Fruit fly (Drosophila melanogaster) whole organism, wandering third instar larva: Measurements from ENCODE around the gene Orct.

Experiments used
- CG9705 ChIP-seq: fragments of 200-800 bp; sonication (Bioruptor generic); optimal IDR thresholded peaks from 2 replicates; lab custom pipeline; 2018; ENCODE audit warnings: missing biosample characterization, mild to moderate bottlenecking, missing genetic modification characterization
- Dif ChIP-seq: fragments of 200-275, 200-300 bp; sonication (Bioruptor generic); optimal IDR thresholded peaks from 2 replicates; lab custom pipeline; 2018; ENCODE audit warnings: missing biosample characterization, missing genetic modification characterization; ENCODE audit not compliant: partially characterized antibody
- GATAd ChIP-seq: sonication (Bioruptor generic); optimal IDR thresholded peaks from 2 replicates; lab custom pipeline; 2016; ENCODE audit warnings: missing biosample characterization, missing genetic modification characterization
- Hnf4 ChIP-seq: fragments of 200-800 bp; sonication (Bioruptor generic); optimal IDR thresholded peaks from 2 replicates; lab custom pipeline; 2016; ENCODE audit warnings: missing biosample characterization, mild to moderate bottlenecking, missing genetic modification characterization
- Myc ChIP-seq: fragments of >200 bp; optimal IDR thresholded peaks from 2 replicates; lab custom pipeline; 2017
- OdsH ChIP-seq: fragments of 200-800 bp; sonication (Bioruptor generic); optimal IDR thresholded peaks from 2 replicates; lab custom pipeline; 2016; ENCODE audit warnings: missing biosample characterization, mild to moderate bottlenecking, missing genetic modification characterization
- dl ChIP-seq, 2 experiments: fragments of 175-275, 200-275 bp in 1 of 2; fragments of 200-275 bp in 1 of 2; sonication (Bioruptor generic); optimal IDR thresholded peaks; lab custom pipeline; 2018; ENCODE audit warnings: mild to moderate bottlenecking in 2 of 2, missing biosample characterization in 2 of 2, missing genetic modification characterization in 2 of 2, moderate library complexity in 2 of 2; ENCODE audit not compliant: partially characterized antibody in 2 of 2, insufficient read depth in 1 of 2
- fru ChIP-seq: fragments of 200-800 bp; sonication (Bioruptor generic); optimal IDR thresholded peaks from 3 replicates; lab custom pipeline; 2016; ENCODE audit warnings: missing biosample characterization, mild to moderate bottlenecking, missing genetic modification characterization
- h ChIP-seq: fragments of 200-800 bp; sonication (Bioruptor generic); optimal IDR thresholded peaks from 3 replicates; lab custom pipeline; 2016; ENCODE audit warnings: missing biosample characterization, mild to moderate bottlenecking, missing genetic modification characterization
- pan ChIP-seq: fragments of >200 bp; optimal IDR thresholded peaks from 2 replicates; lab custom pipeline; 2017

DNA sequence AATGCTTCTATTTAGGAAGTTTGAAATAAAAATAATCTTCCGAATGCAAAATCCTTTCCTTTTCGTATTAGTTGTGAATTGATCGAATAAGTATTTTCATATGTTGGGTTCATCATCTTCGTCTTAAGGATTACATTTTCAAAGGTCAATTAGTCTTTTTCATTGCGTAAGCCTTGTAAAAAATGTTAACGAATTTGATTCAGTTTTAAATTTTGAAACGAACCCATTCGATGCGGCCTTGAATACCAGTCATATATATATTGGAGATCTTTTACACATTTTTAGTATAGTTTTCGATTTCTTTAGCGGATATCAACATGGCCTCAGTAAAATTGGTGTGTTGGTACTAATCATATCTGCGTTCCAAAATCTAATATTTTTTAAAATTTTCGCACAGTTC lies 47.4 kb upstream of the Orct start, which contains the start of gene Acp95EF:
- TF ChIP-seq OdsH (GFP tag; lab: Kevin White, UChicago) = no peak
- no peak for TF ChIP-seq dl (GFP tag; optimal IDR thresholded peaks at IDR 0.05; lab: Kevin White, UChicago; ENCODE audit: insufficient read depth in 1 of 2, partially characterized antibody in 2 of 2)
- no peak for TF ChIP-seq h (GFP tag; lab: Kevin White, UChicago)
- TF ChIP-seq fru = no peak
- no peak for TF ChIP-seq GATAd
- TF ChIP-seq Myc (lab: Kevin White, UChicago) = no peak
- TF ChIP-seq Dif (GFP tag; lab: Kevin White, UChicago) = no peak
- TF ChIP-seq Hnf4 (GFP tag; lab: Kevin White, UChicago) = no peak
- TF ChIP-seq CG9705 (GFP tag; lab: Kevin White, UChicago) = no peak
- no peak for TF ChIP-seq pan (lab: Kevin White, UChicago)
